Worm (Caenorhabditis elegans): ENCODE results near the gene C01G12.16.

The C01G12.16 gene

DNA sequence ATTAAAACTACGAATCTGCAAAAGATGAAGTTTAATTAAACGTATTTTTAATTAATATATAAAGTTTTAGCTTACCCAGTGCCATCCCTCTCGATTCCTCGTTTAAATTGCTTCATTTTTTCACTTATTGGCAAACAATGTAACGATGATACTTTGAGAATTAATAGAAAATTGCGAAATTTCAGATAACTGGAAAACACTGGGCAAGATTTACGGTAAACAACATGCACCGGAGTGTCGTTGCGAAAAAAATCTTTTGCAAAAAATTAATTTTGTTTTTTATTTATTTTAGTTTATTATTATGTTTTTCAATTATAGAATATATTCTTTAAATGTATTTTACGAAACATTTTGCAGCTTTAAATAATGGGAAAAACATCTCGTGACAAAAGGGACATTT, 43.0 kb downstream of the C01G12.16 start, which contains the start of the genes pelo-1 and R74.7:
Gene pelo-1 (minus strand): TSS at position 151 of the 400 bp plus-strand sequence.
Gene R74.7 (plus strand): TSS at position 358 of the 400 bp plus-strand sequence.
- TF ChIP-seq hnd-1 (tag; optimal IDR thresholded peaks at IDR 0.05): no peak

DNA sequence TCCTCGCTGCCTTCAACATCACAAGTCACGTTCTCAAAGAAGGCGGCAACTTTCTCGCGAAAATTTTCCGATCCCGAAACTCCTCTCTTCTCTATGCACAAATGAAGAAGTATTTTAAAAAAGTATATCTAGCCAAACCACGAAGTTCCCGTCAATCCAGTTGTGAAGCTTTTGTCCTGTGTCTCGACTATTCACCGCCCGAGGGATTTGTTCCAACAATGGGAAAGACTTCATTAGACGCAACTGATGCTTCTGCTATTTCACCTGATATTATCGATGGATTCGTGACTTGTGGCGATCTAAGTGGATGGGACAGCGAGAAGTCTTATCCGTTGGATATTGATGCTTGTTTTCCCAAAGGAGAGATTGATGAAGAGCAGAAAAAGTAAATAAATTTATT, 43.9 kb downstream of the C01G12.16 start:
- no peak for TF ChIP-seq hnd-1 (tag; optimal IDR thresholded peaks at IDR 0.05)
- TF ChIP-seq sea-1 (GFP tag; conservative IDR thresholded peaks at IDR 0.05): no peak
- TF ChIP-seq ceh-36 (tag; optimal IDR thresholded peaks at IDR 0.05): no peak
- TF ChIP-seq B0310.2 (tag; optimal IDR thresholded peaks at IDR 0.05): no peak

DNA sequence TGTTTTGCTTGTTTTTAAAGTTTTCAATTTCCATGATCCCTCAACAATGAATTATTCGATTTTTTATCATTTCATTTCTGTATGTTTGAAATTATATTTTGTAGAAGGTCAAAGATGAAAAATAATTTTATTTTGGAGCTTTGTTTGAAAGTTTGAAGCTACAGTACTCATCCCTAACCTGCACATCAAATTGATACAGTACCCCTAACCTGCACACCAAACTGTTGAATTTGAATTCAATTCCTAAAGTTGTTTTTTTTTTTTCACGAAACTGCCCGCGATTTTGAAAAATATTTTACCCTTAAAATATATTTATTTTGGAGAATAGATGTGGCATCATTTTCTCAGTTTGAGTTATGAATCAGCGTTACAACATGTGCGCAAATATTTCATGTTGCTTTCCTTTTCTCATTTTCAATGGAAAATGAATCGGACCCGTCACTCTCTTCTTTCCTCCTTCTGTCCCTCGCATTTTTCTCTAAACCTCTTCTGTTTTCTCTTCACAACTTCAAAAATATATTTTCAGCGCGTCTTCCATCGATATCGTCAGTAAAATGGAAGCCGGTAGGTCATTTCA, 44.8 kb downstream of the C01G12.16 start, which contains the start of gene R74.8:
Gene R74.8 (plus strand): TSS at position 527 of the 577 bp plus-strand sequence.
- TF ChIP-seq ceh-13 (GFP tag; optimal IDR thresholded peaks at IDR 0.05) (no peak), hnd-1 (tag; optimal IDR thresholded peaks at IDR 0.05) (no peak), ceh-36 (tag; optimal IDR thresholded peaks at IDR 0.05) (no peak), pes-1 (GFP tag; IDR thresholded peaks at IDR 0.05) (no peak)

DNA sequence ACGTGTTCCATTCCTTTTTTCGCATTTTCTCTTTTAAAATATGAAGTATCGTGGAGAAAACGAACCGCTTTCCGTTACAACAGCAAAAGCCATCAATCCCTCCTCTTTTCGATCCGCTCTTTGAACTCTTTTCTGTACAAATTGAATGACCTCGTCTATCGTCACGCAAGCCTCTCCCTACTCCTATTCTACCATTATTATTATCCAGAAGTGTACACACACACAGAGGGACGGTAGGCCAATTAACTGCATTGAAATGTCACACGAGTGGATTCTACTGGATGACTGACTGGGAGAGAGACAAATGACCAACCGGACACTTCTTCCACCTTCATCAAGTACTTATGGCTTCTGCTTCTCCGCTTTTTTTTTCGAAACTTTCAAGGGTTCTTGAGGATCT, 47.2 kb downstream of the C01G12.16 start:
- TF ChIP-seq scrt-1 (GFP tag; IDR thresholded peaks at IDR 0.05): no peak
- no peak for TF ChIP-seq flt-1 (GFP tag; IDR thresholded peaks at IDR 0.05)
- no peak for TF ChIP-seq aly-1 (tag; optimal IDR thresholded peaks at IDR 0.05)
- TF ChIP-seq ceh-36 (tag; optimal IDR thresholded peaks at IDR 0.05): no peak
- no peak for TF ChIP-seq ama-1 (optimal IDR thresholded peaks at IDR 0.05)
- TF ChIP-seq pes-1 (GFP tag; IDR thresholded peaks at IDR 0.05): no peak
- no peak for TF ChIP-seq tra-4 (tag; optimal IDR thresholded peaks at IDR 0.05)
- TF ChIP-seq tbx-11 (GFP tag; IDR thresholded peaks at IDR 0.05): no peak
- no peak for TF ChIP-seq tbx-37 (GFP tag; conservative IDR thresholded peaks at IDR 0.05)
- TF ChIP-seq sea-1 (GFP tag; conservative IDR thresholded peaks at IDR 0.05): no peak
- TF ChIP-seq ets-7 (tag; optimal IDR thresholded peaks at IDR 0.05): no peak
- no peak for TF ChIP-seq hmbx-1 (tag; optimal IDR thresholded peaks at IDR 0.05)
- TF ChIP-seq B0310.2 (tag; optimal IDR thresholded peaks at IDR 0.05): no peak
- no peak for TF ChIP-seq hmg-4 (GFP tag; optimal IDR thresholded peaks at IDR 0.05)
- TF ChIP-seq hnd-1 (tag; optimal IDR thresholded peaks at IDR 0.05): no peak
- no peak for TF ChIP-seq F13C5.2 (tag; optimal IDR thresholded peaks at IDR 0.05)
- no peak for TF ChIP-seq ceh-13 (GFP tag; optimal IDR thresholded peaks at IDR 0.05)

DNA sequence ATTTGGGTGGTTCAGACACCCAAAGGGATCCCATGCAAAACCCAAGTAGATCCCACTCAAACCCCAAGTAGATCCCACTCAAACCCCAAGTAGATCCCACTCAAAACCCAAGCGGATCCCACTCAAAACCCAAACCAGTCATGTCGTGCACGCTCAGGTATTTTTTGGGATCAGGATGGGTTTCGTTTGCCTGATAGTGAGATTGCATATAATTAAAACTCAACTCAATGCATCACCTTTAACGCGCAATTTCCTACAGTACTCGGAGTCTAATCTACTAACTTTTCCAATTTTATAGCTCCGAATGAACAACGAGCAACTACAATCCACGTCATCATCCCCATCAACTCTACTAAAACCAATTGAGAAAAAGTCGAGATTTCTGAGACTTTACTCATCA, 48.2 kb downstream of the C01G12.16 start, which contains the start of gene phlp-2:
Gene phlp-2 (plus strand): TSS at position 301 of the 400 bp plus-strand sequence.
- TF ChIP-seq scrt-1 (GFP tag; IDR thresholded peaks at IDR 0.05): no peak
- no peak for TF ChIP-seq hmbx-1 (tag; optimal IDR thresholded peaks at IDR 0.05)
- no peak for TF ChIP-seq pes-1 (GFP tag; IDR thresholded peaks at IDR 0.05)
- no peak for TF ChIP-seq B0310.2 (tag; optimal IDR thresholded peaks at IDR 0.05)
- no peak for TF ChIP-seq F13C5.2 (tag; optimal IDR thresholded peaks at IDR 0.05)
- no peak for TF ChIP-seq hnd-1 (tag; optimal IDR thresholded peaks at IDR 0.05)
- TF ChIP-seq ceh-36 (tag; optimal IDR thresholded peaks at IDR 0.05): no peak
- no peak for TF ChIP-seq tbx-37 (GFP tag; conservative IDR thresholded peaks at IDR 0.05)
- no peak for TF ChIP-seq aly-1 (tag; optimal IDR thresholded peaks at IDR 0.05)
- TF ChIP-seq tbx-11 (GFP tag; IDR thresholded peaks at IDR 0.05): no peak
- TF ChIP-seq flt-1 (GFP tag; IDR thresholded peaks at IDR 0.05): no peak
- no peak for TF ChIP-seq ets-7 (tag; optimal IDR thresholded peaks at IDR 0.05)
- no peak for TF ChIP-seq tra-4 (tag; optimal IDR thresholded peaks at IDR 0.05)

DNA sequence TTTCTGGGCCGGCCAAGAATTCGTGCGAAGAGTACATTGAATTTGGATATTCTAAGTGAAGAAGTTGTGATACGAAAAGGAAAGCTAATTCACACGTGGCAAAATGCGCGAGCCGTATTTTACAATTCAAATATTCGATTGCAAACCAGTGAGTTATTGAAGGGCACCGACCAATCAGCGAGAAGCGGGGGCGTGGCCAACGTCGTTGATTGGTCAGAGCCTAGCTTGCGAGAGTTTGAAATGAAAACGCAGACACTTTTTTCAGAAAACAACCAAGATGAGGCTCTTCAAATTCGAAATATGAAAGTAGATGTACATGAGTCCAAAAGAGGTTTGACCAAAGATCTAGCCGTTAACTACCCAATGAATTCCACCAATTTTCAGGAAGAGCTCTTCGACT, 49.6 kb downstream of the C01G12.16 start:
- TF ChIP-seq hnd-1 (tag; optimal IDR thresholded peaks at IDR 0.05): no peak
- no peak for TF ChIP-seq pes-1 (GFP tag; IDR thresholded peaks at IDR 0.05)
- TF ChIP-seq B0310.2 (tag; optimal IDR thresholded peaks at IDR 0.05): no peak
